Fruit fly (Drosophila melanogaster): ENCODE measurements around the gene Grip.

The Grip gene

DNA sequence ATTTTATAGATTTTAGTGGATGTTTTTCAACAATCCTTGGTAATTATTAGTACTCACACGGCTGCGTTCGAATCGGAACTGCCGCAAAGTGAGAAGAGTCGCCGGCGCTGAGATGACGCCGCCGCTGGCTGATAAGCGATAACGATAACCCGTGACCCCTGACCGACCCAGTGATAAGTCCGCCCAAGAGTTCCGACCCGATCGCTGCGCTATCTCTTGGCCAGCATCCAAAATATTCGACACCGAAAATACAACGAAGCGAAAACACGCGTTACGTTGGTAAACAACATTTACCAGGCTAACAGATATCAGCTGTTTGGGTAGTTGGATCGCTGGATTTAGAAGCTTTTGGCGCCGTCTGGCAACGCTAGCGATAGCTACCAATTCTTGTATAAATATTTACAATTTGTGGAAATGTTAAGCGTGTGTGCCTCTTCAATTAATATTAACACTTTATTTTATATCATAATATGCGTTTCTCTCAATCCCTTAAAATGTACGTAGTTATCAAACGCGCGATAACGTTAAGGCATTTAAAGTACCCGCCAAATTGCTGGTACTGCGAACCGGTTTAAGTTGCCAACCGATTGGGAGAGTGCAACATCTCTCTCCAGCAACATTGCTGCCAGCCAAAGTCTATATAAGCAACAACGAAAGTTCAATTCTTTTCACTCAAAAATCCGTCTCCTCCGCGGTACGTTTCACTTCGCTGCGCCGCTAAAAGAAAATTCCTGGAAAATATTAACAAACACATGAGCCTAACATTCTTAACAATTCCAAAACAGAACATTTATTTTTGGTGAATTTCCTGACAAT lies 49.4 kb upstream of the Grip start, which contains the start of the genes Shmt and CG3726 (continued):
- TF ChIP-seq zfh2 (GFP tag; optimal IDR thresholded peaks at IDR 0.05) (no peak), Adf1 (GFP tag; IDR thresholded peaks at IDR 0.05) (no peak), tio (GFP tag; optimal IDR thresholded peaks at IDR 0.05) (no peak), tx (GFP tag; optimal IDR thresholded peaks at IDR 0.05) (no peak), CG11560 (tag; IDR thresholded peaks at IDR 0.05) (no peak), CG15269 (tag; optimal IDR thresholded peaks at IDR 0.05) (peak; percentile 8), CG10431 (GFP tag; optimal IDR thresholded peaks at IDR 0.05) (no peak), abd-A (tag; optimal IDR thresholded peaks at IDR 0.05) (no peak), dysf (GFP tag; IDR thresholded peaks at IDR 0.05) (no peak), zen2 (GFP tag; IDR thresholded peaks at IDR 0.05; ENCODE audit: partially characterized antibody) (no peak), pita (GFP tag; optimal IDR thresholded peaks at IDR 0.05) (peak; percentile 16), CG5180 (GFP tag; optimal IDR thresholded peaks at IDR 0.05) (no peak), CG17829 (tag; optimal IDR thresholded peaks at IDR 0.05) (no peak), Atf3 (GFP tag; optimal IDR thresholded peaks at IDR 0.05) (no peak), CG10462 (GFP tag; optimal IDR thresholded peaks at IDR 0.05) (no peak), gcm (GFP tag; optimal IDR thresholded peaks at IDR 0.05) (no peak), CG8924 (tag; optimal IDR thresholded peaks at IDR 0.05) (peak; percentile 9), CG7963 (GFP tag; IDR thresholded peaks at IDR 0.05; ENCODE audit: partially characterized antibody) (no peak), da (GFP tag; optimal IDR thresholded peaks at IDR 0.05) (no peak), CG15479 (GFP tag; optimal IDR thresholded peaks at IDR 0.05) (no peak), nau (GFP tag; optimal IDR thresholded peaks at IDR 0.05) (no peak), lov (optimal IDR thresholded peaks at IDR 0.05) (no peak), lov (GFP tag; IDR thresholded peaks at IDR 0.05) (no peak), grau (tag; optimal IDR thresholded peaks at IDR 0.05) (peak; percentile 11), cas (GFP tag; IDR thresholded peaks at IDR 0.05) (no peak), E2f1 (GFP tag; IDR thresholded peaks at IDR 0.05) (no peak), CG11696 (GFP tag; IDR thresholded peaks at IDR 0.05) (no peak), sd (tag; optimal IDR thresholded peaks at IDR 0.05) (peak; percentile 23), CG4424 (GFP tag; optimal IDR thresholded peaks at IDR 0.05) (no peak), Hr39 (optimal IDR thresholded peaks at IDR 0.05) (no peak), zf30C (GFP tag; optimal IDR thresholded peaks at IDR 0.05) (no peak), CG10209 (GFP tag; optimal IDR thresholded peaks at IDR 0.05) (no peak), CG14014 (GFP tag; IDR thresholded peaks at IDR 0.05) (no peak), Ada2b (GFP tag; IDR thresholded peaks at IDR 0.05) (no peak), dm (GFP tag; optimal IDR thresholded peaks at IDR 0.05) (no peak), salm (tag; optimal IDR thresholded peaks at IDR 0.05) (no peak), Dref (GFP tag; IDR thresholded peaks at IDR 0.05) (no peak), ttk (GFP tag; IDR thresholded peaks at IDR 0.05) (no peak), lmd (GFP tag; IDR thresholded peaks at IDR 0.05) (no peak), Hr51 (GFP tag; optimal IDR thresholded peaks at IDR 0.05) (no peak), CG12659 (GFP tag; optimal IDR thresholded peaks at IDR 0.05) (no peak), CG15011 (GFP tag; optimal IDR thresholded peaks at IDR 0.05) (no peak), mirr (GFP tag; optimal IDR thresholded peaks at IDR 0.05) (no peak), CG7987 (GFP tag; optimal IDR thresholded peaks at IDR 0.05) (peak; percentile 9), Abd-B (GFP tag; optimal IDR thresholded peaks at IDR 0.05) (no peak), CG15514 (GFP tag; optimal IDR thresholded peaks at IDR 0.05) (peak; percentile 45), ara (GFP tag; IDR thresholded peaks at IDR 0.05) (no peak), CG17359 (tag; optimal IDR thresholded peaks at IDR 0.05) (no peak), rib (GFP tag; IDR thresholded peaks at IDR 0.05) (no peak), Spps (tag; optimal IDR thresholded peaks at IDR 0.05) (no peak)
